Worm (Caenorhabditis elegans): Measurements from ENCODE around the gene R04B5.11.

Gene R04B5.11

ce11 chrV:10122670-10123069, 31.6 kb upstream of the R04B5.11 start, which contains the start of gene srxa-19:
TSS of gene srxa-19 (minus strand) at chrV:10122770.
- TF ChIP-seq cebp-2 (GFP tag; IDR thresholded peaks at IDR 0.05) (no peak), akir-1 (GFP tag; optimal IDR thresholded peaks at IDR 0.05) (no peak), madf-6 (GFP tag; IDR thresholded peaks at IDR 0.05) (no peak), D2030.7 (GFP tag; IDR thresholded peaks at IDR 0.05) (no peak), nfyb-1 (GFP tag; IDR thresholded peaks at IDR 0.05) (no peak), snpc-3.4 (tag; optimal IDR thresholded peaks at IDR 0.05) (no peak), rcor-1 (GFP tag; IDR thresholded peaks at IDR 0.05) (no peak), rpc-1 (optimal IDR thresholded peaks at IDR 0.05) (no peak), rpc-1 (tag; optimal IDR thresholded peaks at IDR 0.05) (no peak), pha-4 (tag; optimal IDR thresholded peaks at IDR 0.05) (no peak), F57A8.1 (GFP tag; optimal IDR thresholded peaks at IDR 0.05) (no peak), ceh-58 (GFP tag; IDR thresholded peaks at IDR 0.05) (no peak), mel-28 (tag; optimal IDR thresholded peaks at IDR 0.05; ENCODE audit: borderline replicate concordance) (no peak), aptf-2 (GFP tag; conservative IDR thresholded peaks at IDR 0.05) (no peak), ztf-28 (GFP tag; IDR thresholded peaks at IDR 0.05) (no peak), nhr-120 (GFP tag; IDR thresholded peaks at IDR 0.05) (no peak), lsy-27 (tag; optimal IDR thresholded peaks at IDR 0.05; ENCODE audit: borderline replicate concordance, insufficient read depth) (no peak), efl-1 (GFP tag; optimal IDR thresholded peaks at IDR 0.05) (no peak), Y79H2A.3 (GFP tag; conservative IDR thresholded peaks at IDR 0.05) (no peak), hrde-1 (tag; optimal IDR thresholded peaks at IDR 0.05; ENCODE audit: borderline replicate concordance) (no peak)

DNA sequence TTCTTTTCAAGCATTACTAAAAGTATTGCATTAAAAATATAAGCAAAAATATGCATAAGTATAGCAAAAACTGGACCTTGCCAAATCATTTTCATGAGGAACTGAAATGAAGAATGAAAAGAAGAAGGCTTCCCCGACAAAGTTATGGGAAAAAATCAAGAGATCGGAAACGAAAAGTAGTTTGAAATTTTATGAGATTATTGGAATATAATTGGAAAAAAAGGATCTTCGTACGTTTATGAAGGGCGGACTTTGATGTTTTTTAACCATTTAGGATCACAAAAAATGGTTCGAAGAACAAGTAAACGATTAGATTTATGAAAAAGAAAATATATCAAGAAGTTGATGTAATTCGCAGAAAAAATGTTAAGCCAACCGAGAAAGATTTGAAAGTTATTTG, 29.8 kb upstream of the R04B5.11 start, which contains the start of gene srxa-18:
TSS of gene srxa-18 (minus strand) at position 100 of the 400 bp plus-strand sequence.
- TF ChIP-seq madf-10 (tag; optimal IDR thresholded peaks at IDR 0.05) (no peak), lin-35 (GFP tag; optimal IDR thresholded peaks at IDR 0.05) (no peak), egl-44 (GFP tag; IDR thresholded peaks at IDR 0.05) (no peak), B0261.1 (tag; optimal IDR thresholded peaks at IDR 0.05) (no peak), attf-6 (GFP tag; IDR thresholded peaks at IDR 0.05) (no peak), sptf-2 (GFP tag; optimal IDR thresholded peaks at IDR 0.05) (no peak), lin-26 (GFP tag; IDR thresholded peaks at IDR 0.05) (no peak), lir-1 (GFP tag; conservative IDR thresholded peaks at IDR 0.05) (no peak), ets-4 (GFP tag; optimal IDR thresholded peaks at IDR 0.05) (no peak), hmg-1.2 (GFP tag; IDR thresholded peaks at IDR 0.05) (no peak), aptf-3 (GFP tag; IDR thresholded peaks at IDR 0.05) (no peak), ztf-3 (GFP tag; optimal IDR thresholded peaks at IDR 0.05) (no peak), rec-8 (tag; optimal IDR thresholded peaks at IDR 0.05) (no peak)

- TF ChIP-seq ekl-4 (GFP tag; IDR thresholded peaks at IDR 0.05), result no peak
- TF ChIP-seq Y53F4B.3 (GFP tag; IDR thresholded peaks at IDR 0.05), result no peak
- no peak for TF ChIP-seq ceh-100 (GFP tag; IDR thresholded peaks at IDR 0.05)
- TF ChIP-seq snpc-4 (GFP tag; optimal IDR thresholded peaks at IDR 0.05), result no peak
- no peak for TF ChIP-seq snpc-4 (tag; optimal IDR thresholded peaks at IDR 0.05)
- TF ChIP-seq hsf-1 (GFP tag; IDR thresholded peaks at IDR 0.05), result no peak
Measured at ce11 chrV:10117465-10117864, 26.4 kb upstream of the R04B5.11 start, which contains the start of gene C08B6.5. TSS of gene C08B6.5 (plus strand) at chrV:10117765.
